Worm (Caenorhabditis elegans) whole organism, young adult: ENCODE measurements around the gene C08E8.1.

Experiments
- C06A6.2 ChIP-seq: fragments of 200-800 bp; sonication (Bioruptor generic); conservative IDR thresholded peaks from 2 replicates; pipeline ENCODE4 v1.3.6; 2022; ENCODE audit warnings: missing genetic modification characterization, missing compliant biosample characterization
- F23B12.7 ChIP-seq: sonication (generic microtip); optimal IDR thresholded peaks from 2 replicates; lab custom pipeline; 2017; ENCODE audit warnings: missing genetic modification characterization, mild to moderate bottlenecking, missing compliant biosample characterization, antibody characterized with exemption, moderate library complexity; ENCODE audit not compliant: insufficient read depth
- F55B11.4 ChIP-seq: sonication (generic microtip); optimal IDR thresholded peaks from 2 replicates; lab custom pipeline; 2016; ENCODE audit warnings: missing compliant biosample characterization, missing genetic modification characterization, borderline replicate concordance; ENCODE audit not compliant: insufficient read depth
- F57A8.1 ChIP-seq: fragments of 200-800 bp; sonication (Bioruptor generic); optimal IDR thresholded peaks from 2 replicates; lab custom pipeline; 2018; ENCODE audit warnings: mild to moderate bottlenecking, missing genetic modification characterization, moderate library complexity, missing compliant biosample characterization
- F57C9.4 ChIP-seq: sonication (generic microtip); optimal IDR thresholded peaks from 2 replicates; lab custom pipeline; 2017; ENCODE audit warnings: mild to moderate bottlenecking, missing genetic modification characterization, missing compliant biosample characterization
- Y53F4B.3 ChIP-seq: fragments of 200-800 bp; sonication (Bioruptor generic); IDR thresholded peaks from 2 replicates; pipeline ENCODE4 v1.3.6; 2022; ENCODE audit warnings: missing genetic modification reagents, missing genetic modification characterization, missing compliant biosample characterization
- Y67H2A.10 ChIP-seq: fragments of 200-800 bp; sonication (Bioruptor generic); conservative IDR thresholded peaks from 2 replicates; pipeline ENCODE4 v1.3.6; 2022; ENCODE audit warnings: missing genetic modification reagents, missing genetic modification characterization, missing compliant biosample characterization
- aptf-3 ChIP-seq: fragments of 200-800 bp; sonication (Bioruptor generic); IDR thresholded peaks from 2 replicates; pipeline ENCODE4 v1.3.6; 2022; ENCODE audit warnings: missing genetic modification characterization, missing compliant biosample characterization
- attf-6 ChIP-seq: fragments of 200-800 bp; sonication (Bioruptor generic); IDR thresholded peaks from 2 replicates; pipeline ENCODE4 v1.3.6; 2022; ENCODE audit warnings: missing genetic modification reagents, missing genetic modification characterization, missing compliant biosample characterization
- ccch-3 ChIP-seq: fragments of 200-800 bp; sonication (Bioruptor generic); optimal IDR thresholded peaks from 2 replicates; lab custom pipeline; 2018; ENCODE audit warnings: mild to moderate bottlenecking, missing genetic modification characterization, missing compliant biosample characterization
- cebp-1 ChIP-seq, 2 experiments: fragments of 200-800 bp in 1 of 2; sonication (Bioruptor generic) in 1 of 2; sonication (generic microtip) in 1 of 2; IDR thresholded peaks in 1 of 2; optimal IDR thresholded peaks in 1 of 2; 2 replicates each; pipeline versions ENCODE4 v1.3.6 to Lab custom; 2017 to 2022; ENCODE audit warnings: missing compliant biosample characterization in 2 of 2, missing genetic modification characterization in 2 of 2, mild to moderate bottlenecking in 1 of 2, missing genetic modification reagents in 1 of 2, moderate library complexity in 1 of 2
- ceh-100 ChIP-seq: fragments of 200-800 bp; sonication (Bioruptor generic); IDR thresholded peaks from 2 replicates; pipeline ENCODE4 v1.3.6; 2022; ENCODE audit warnings: missing genetic modification reagents, missing genetic modification characterization, missing compliant biosample characterization
- ceh-27 ChIP-seq: fragments of 200-800 bp; sonication (Bioruptor generic); optimal IDR thresholded peaks from 2 replicates; lab custom pipeline; 2018; ENCODE audit warnings: mild to moderate bottlenecking, missing genetic modification characterization, moderate library complexity, missing compliant biosample characterization
- dox-1 ChIP-seq: fragments of 200-800 bp; sonication (Bioruptor generic); IDR thresholded peaks from 2 replicates; pipeline ENCODE4 v1.3.6; 2022; ENCODE audit warnings: missing genetic modification reagents, missing genetic modification characterization, missing compliant biosample characterization
- dpff-1 ChIP-seq: sonication (generic microtip); optimal IDR thresholded peaks from 2 replicates; lab custom pipeline; 2017; ENCODE audit warnings: mild to moderate bottlenecking, missing genetic modification characterization, missing compliant biosample characterization
- egrh-3 ChIP-seq: fragments of 200-800 bp; sonication (Bioruptor generic); IDR thresholded peaks from 2 replicates; pipeline ENCODE4 v1.3.6; 2022; ENCODE audit warnings: missing genetic modification reagents, missing genetic modification characterization, missing compliant biosample characterization
- fkh-3 ChIP-seq: sonication (generic microtip); optimal IDR thresholded peaks from 2 replicates; lab custom pipeline; 2016; ENCODE audit warnings: mild to moderate bottlenecking, missing genetic modification characterization, missing compliant biosample characterization
- him-1 ChIP-seq: sonication (generic microtip); optimal IDR thresholded peaks from 2 replicates; lab custom pipeline; 2016; ENCODE audit warnings: missing genotype, missing genetic modification reagents, missing genetic modification characterization, missing compliant biosample characterization
- hsf-1 ChIP-seq: fragments of 200-800 bp; sonication (Bioruptor generic); IDR thresholded peaks from 2 replicates; pipeline ENCODE4 v1.3.6; 2022; ENCODE audit warnings: missing genetic modification reagents, missing genetic modification characterization, missing compliant biosample characterization
- let-526 ChIP-seq: fragments of 200-800 bp; sonication (Bioruptor generic); IDR thresholded peaks from 2 replicates; pipeline ENCODE4 v1.3.6; 2022; ENCODE audit warnings: missing genetic modification reagents, missing genetic modification characterization, missing compliant biosample characterization
- lsy-27 ChIP-seq: sonication (generic microtip); optimal IDR thresholded peaks from 2 replicates; lab custom pipeline; 2017; ENCODE audit warnings: missing genetic modification characterization, mild to moderate bottlenecking, missing compliant biosample characterization, antibody characterized with exemption, missing genotype, borderline replicate concordance; ENCODE audit not compliant: insufficient read depth
- madf-3 ChIP-seq: fragments of 200-800 bp; sonication (Bioruptor generic); IDR thresholded peaks from 2 replicates; pipeline ENCODE4 v1.3.6; 2022; ENCODE audit warnings: missing genetic modification reagents, missing genetic modification characterization, missing compliant biosample characterization
- mel-28 ChIP-seq: sonication (generic microtip); optimal IDR thresholded peaks from 2 replicates; lab custom pipeline; 2016; ENCODE audit warnings: borderline replicate concordance, mild to moderate bottlenecking, missing genetic modification characterization, missing compliant biosample characterization
- mes-4 ChIP-seq: sonication (generic microtip); optimal IDR thresholded peaks from 2 replicates; lab custom pipeline; 2016; ENCODE audit warnings: missing genotype, missing genetic modification characterization, missing compliant biosample characterization
- nhr-80 ChIP-seq: sonication (generic microtip); optimal IDR thresholded peaks from 2 replicates; lab custom pipeline; 2016; ENCODE audit warnings: missing genetic modification characterization, missing compliant biosample characterization
- pbrm-1 ChIP-seq: fragments of 200-800 bp; sonication (Bioruptor generic); IDR thresholded peaks from 2 replicates; pipeline ENCODE4 v1.3.6; 2022; ENCODE audit warnings: missing genetic modification reagents, missing genetic modification characterization, missing compliant biosample characterization
- rpc-1 ChIP-seq, 2 experiments: fragments of 150-350 bp in 1 of 2; sonication (generic microtip) in 1 of 2; optimal IDR thresholded peaks; 2 replicates each; lab custom pipeline; 2014 to 2018; ENCODE audit warnings: missing biosample characterization in 1 of 2, missing genetic modification characterization in 1 of 2, missing genetic modification reagents in 1 of 2, missing genotype in 1 of 2
- snpc-1.1 ChIP-seq: sonication (generic microtip); optimal IDR thresholded peaks from 2 replicates; lab custom pipeline; 2017; ENCODE audit warnings: missing genetic modification characterization, mild to moderate bottlenecking, missing compliant biosample characterization, antibody characterized with exemption, moderate library complexity, missing genotype, missing genetic modification reagents; ENCODE audit not compliant: insufficient read depth
- snpc-1.3 ChIP-seq: sonication (generic microtip); optimal IDR thresholded peaks from 2 replicates; lab custom pipeline; 2017; ENCODE audit warnings: missing genetic modification characterization, mild to moderate bottlenecking, missing compliant biosample characterization, antibody characterized with exemption, moderate library complexity, missing genotype, missing genetic modification reagents; ENCODE audit not compliant: insufficient read depth
- snpc-4 ChIP-seq, 5 experiments: fragments of 150-350 bp in 1 of 5; sonication (generic microtip) in 4 of 5; optimal IDR thresholded peaks; 2 replicates each; lab custom pipeline; 2014 to 2018; ENCODE audit warnings: missing genetic modification characterization in 5 of 5, missing biosample characterization in 3 of 5, antibody characterized with exemption in 2 of 5, mild to moderate bottlenecking in 2 of 5, missing compliant biosample characterization in 2 of 5, missing genotype in 2 of 5, moderate library complexity in 2 of 5, missing genetic modification reagents in 1 of 5
- tbx-9 ChIP-seq: sonication (generic microtip); optimal IDR thresholded peaks from 2 replicates; lab custom pipeline; 2016; ENCODE audit warnings: borderline replicate concordance, missing genetic modification characterization, inconsistent platforms, missing compliant biosample characterization
- unc-130 ChIP-seq: sonication (generic microtip); optimal IDR thresholded peaks from 2 replicates; lab custom pipeline; 2016; ENCODE audit warnings: missing genetic modification reagents, missing genetic modification characterization, missing compliant biosample characterization

Gene C08E8.1

ce11 chrV:18331086-18331485, 31.2 kb downstream of the C08E8.1 start, which contains the start of gene B0462.4:
B0462.4 (minus strand) TSS chrV:18331186.
- TF ChIP-seq him-1 (tag; lab: Kevin White, UChicago): no peak
- no peak for TF ChIP-seq F23B12.7 (tag; lab: Kevin White, UChicago)
- TF ChIP-seq F57A8.1: no peak
- TF ChIP-seq ccch-3 (GFP tag; lab: Kevin White, UChicago): no peak
- no peak for TF ChIP-seq ceh-27
- no peak for TF ChIP-seq mes-4 (tag; lab: Kevin White, UChicago)
- TF ChIP-seq attf-6: no peak
- no peak for TF ChIP-seq let-526 (GFP tag; lab: Robert Waterston, UW)
- no peak for TF ChIP-seq nhr-80 (tag; lab: Kevin White, UChicago)
- no peak for TF ChIP-seq snpc-1.3 (tag; lab: Kevin White, UChicago)
- no peak for TF ChIP-seq fkh-3 (tag; lab: Kevin White, UChicago)

ce11 chrV:18324525-18324924, 37.8 kb downstream of the C08E8.1 start:
- TF ChIP-seq Y67H2A.10 (GFP tag; lab: Robert Waterston, UW): no peak
- peak; percentile 55 for TF ChIP-seq nhr-80 (tag; lab: Kevin White, UChicago)
- 0 out of 2 replicates have a peak, but pooled peaks have one; percentile 21 for TF ChIP-seq dox-1 (GFP tag; lab: Robert Waterston, UW)

- TF ChIP-seq cebp-1 (GFP tag; IDR thresholded peaks at IDR 0.05; lab: Robert Waterston, UW): 0 out of 2 replicates have a peak, but pooled peaks have one; percentile 24
- no peak for TF ChIP-seq cebp-1 (tag; optimal IDR thresholded peaks at IDR 0.05; lab: Kevin White, UChicago)
- TF ChIP-seq fkh-3 (tag; lab: Kevin White, UChicago): no peak
These were observed 39.1 kb downstream of the C08E8.1 start, which contains the start of gene B0462.5 for ce11 chrV:18323231-18323630. B0462.5 (minus strand) TSS chrV:18323331.

- TF ChIP-seq C06A6.2 (GFP tag; lab: Robert Waterston, UW) (no peak), mel-28 (tag; lab: Kevin White, UChicago) (no peak), egrh-3 (GFP tag; lab: Robert Waterston, UW) (no peak), cebp-1 (GFP tag; IDR thresholded peaks at IDR 0.05; lab: Robert Waterston, UW) (no peak), cebp-1 (tag; optimal IDR thresholded peaks at IDR 0.05; lab: Kevin White, UChicago) (no peak), tbx-9 (tag; lab: Kevin White, UChicago) (no peak), snpc-1.1 (tag; lab: Kevin White, UChicago) (no peak), snpc-4 (GFP tag; optimal IDR thresholded peaks at IDR 0.05; lab: Kevin White, UChicago) (no peak), snpc-4 (tag; optimal IDR thresholded peaks at IDR 0.05; lab: Kevin White, UChicago) (no peak), F57C9.4 (no peak), Y53F4B.3 (GFP tag; lab: Robert Waterston, UW) (no peak), lsy-27 (no peak), hsf-1 (no peak), dpff-1 (tag; lab: Kevin White, UChicago) (no peak), pbrm-1 (GFP tag; lab: Robert Waterston, UW) (no peak), rpc-1 (optimal IDR thresholded peaks at IDR 0.05; lab: Kevin White, UChicago) (no peak), rpc-1 (tag; optimal IDR thresholded peaks at IDR 0.05; lab: Kevin White, UChicago) (no peak), F55B11.4 (tag; lab: Kevin White, UChicago) (no peak), ceh-100 (no peak), unc-130 (GFP tag; lab: Kevin White, UChicago) (no peak), madf-3 (GFP tag; lab: Robert Waterston, UW) (no peak), aptf-3 (GFP tag; lab: Robert Waterston, UW) (no peak)
- TF ChIP-seq, all 124 proteins: peak for 0
These were observed 44.0 kb downstream of the C08E8.1 start, which contains the start of gene fbxb-119 for ce11 chrV:18318312-18318711. fbxb-119 (plus strand) TSS chrV:18318612.
